Fruit fly (Drosophila melanogaster) whole organism, wandering third instar larva: Measurements from ENCODE around the gene knk.

ENCODE experiments used
- Abd-B ChIP-seq: fragments of >200 bp; optimal IDR thresholded peaks from 2 replicates; lab custom pipeline; 2017; ENCODE audit warnings: missing biosample characterization, missing genetic modification characterization
- CG32264 ChIP-seq: fragments of 200-800 bp; sonication (Bioruptor generic); optimal IDR thresholded peaks from 2 replicates; lab custom pipeline; 2016; ENCODE audit warnings: missing biosample characterization, missing genetic modification characterization
- CG9705 ChIP-seq: fragments of 200-800 bp; sonication (Bioruptor generic); optimal IDR thresholded peaks from 2 replicates; lab custom pipeline; 2018; ENCODE audit warnings: missing biosample characterization, mild to moderate bottlenecking, missing genetic modification characterization
- CrebA ChIP-seq: fragments of 200-800 bp; sonication (Bioruptor generic); optimal IDR thresholded peaks from 2 replicates; lab custom pipeline; 2016; ENCODE audit warnings: missing biosample characterization, mild to moderate bottlenecking, missing genetic modification characterization, borderline replicate concordance
- Dfd ChIP-seq: fragments of >200 bp; optimal IDR thresholded peaks from 2 replicates; lab custom pipeline; 2017; ENCODE audit warnings: missing biosample characterization, missing genetic modification characterization
- Dif ChIP-seq: fragments of 200-275, 200-300 bp; sonication (Bioruptor generic); optimal IDR thresholded peaks from 2 replicates; lab custom pipeline; 2018; ENCODE audit warnings: missing biosample characterization, missing genetic modification characterization; ENCODE audit not compliant: partially characterized antibody
- HLH106 ChIP-seq: fragments of 200-800 bp; optimal IDR thresholded peaks from 3 replicates; lab custom pipeline; 2019; ENCODE audit warnings: missing biosample characterization, mild to moderate bottlenecking, missing genetic modification characterization, moderate library complexity
- Hnf4 ChIP-seq: fragments of 200-800 bp; sonication (Bioruptor generic); optimal IDR thresholded peaks from 2 replicates; lab custom pipeline; 2016; ENCODE audit warnings: missing biosample characterization, mild to moderate bottlenecking, missing genetic modification characterization
- Hr78 ChIP-seq: fragments of >200 bp; optimal IDR thresholded peaks from 2 replicates; lab custom pipeline; 2017; ENCODE audit warnings: missing biosample characterization, missing genetic modification characterization
- Hr83 ChIP-seq: fragments of 200-300 bp; sonication (Bioruptor generic); optimal IDR thresholded peaks from 2 replicates; lab custom pipeline; 2016; ENCODE audit warnings: missing biosample characterization, mild to moderate bottlenecking, missing genetic modification characterization, moderate library complexity; ENCODE audit not compliant: poor library complexity, severe bottlenecking
- Jra ChIP-seq: sonication (Bioruptor generic); optimal IDR thresholded peaks from 2 replicates; lab custom pipeline; 2016; ENCODE audit warnings: missing biosample characterization, missing genetic modification characterization
- Mio ChIP-seq: sonication (Bioruptor generic); optimal IDR thresholded peaks from 2 replicates; lab custom pipeline; 2016; ENCODE audit warnings: missing biosample characterization, missing genetic modification characterization
- Myc ChIP-seq: fragments of >200 bp; optimal IDR thresholded peaks from 2 replicates; lab custom pipeline; 2017
- N ChIP-seq: fragments of >200 bp; optimal IDR thresholded peaks from 2 replicates; lab custom pipeline; 2018; ENCODE audit warnings: missing biosample characterization, missing external identifiers, missing genetic modification characterization
- OdsH ChIP-seq: fragments of 200-800 bp; sonication (Bioruptor generic); optimal IDR thresholded peaks from 2 replicates; lab custom pipeline; 2016; ENCODE audit warnings: missing biosample characterization, mild to moderate bottlenecking, missing genetic modification characterization
- Rel ChIP-seq, 2 experiments: fragments of 200-800 bp; sonication (Bioruptor generic) in 1 of 2; optimal IDR thresholded peaks; 2 replicates in 1 of 2; 3 replicates in 1 of 2; lab custom pipeline; 2016 to 2019; ENCODE audit warnings: mild to moderate bottlenecking in 2 of 2, missing biosample characterization in 2 of 2, missing genetic modification characterization in 2 of 2, moderate library complexity in 1 of 2
- Sp1 ChIP-seq: fragments of 200-800 bp; sonication (Bioruptor generic); optimal IDR thresholded peaks from 3 replicates; lab custom pipeline; 2019; ENCODE audit warnings: missing biosample characterization, mild to moderate bottlenecking, missing genetic modification characterization, moderate library complexity
- br ChIP-seq: fragments of 200-800 bp; sonication (Bioruptor generic); optimal IDR thresholded peaks from 2 replicates; lab custom pipeline; 2016; ENCODE audit warnings: missing biosample characterization, missing genetic modification characterization
- dl ChIP-seq, 2 experiments: fragments of 175-275, 200-275 bp in 1 of 2; fragments of 200-275 bp in 1 of 2; sonication (Bioruptor generic); optimal IDR thresholded peaks; lab custom pipeline; 2018; ENCODE audit warnings: mild to moderate bottlenecking in 2 of 2, missing biosample characterization in 2 of 2, missing genetic modification characterization in 2 of 2, moderate library complexity in 2 of 2; ENCODE audit not compliant: partially characterized antibody in 2 of 2, insufficient read depth in 1 of 2
- dmrt93B ChIP-seq: fragments of 200-800 bp; sonication (Bioruptor generic); optimal IDR thresholded peaks from 2 replicates; lab custom pipeline; 2018; ENCODE audit warnings: missing biosample characterization, mild to moderate bottlenecking, missing genetic modification characterization
- dsf ChIP-seq: sonication (Bioruptor generic); optimal IDR thresholded peaks from 2 replicates; lab custom pipeline; 2016; ENCODE audit warnings: missing biosample characterization, missing genetic modification characterization, borderline replicate concordance
- ey ChIP-seq: fragments of 200-800 bp; sonication (Bioruptor generic); optimal IDR thresholded peaks from 2 replicates; lab custom pipeline; 2016; ENCODE audit warnings: missing biosample characterization, missing genetic modification characterization
- foxo ChIP-seq, 2 experiments: fragments of 200-800 bp; sonication (Bioruptor generic); optimal IDR thresholded peaks; 2 replicates in 1 of 2; 3 replicates in 1 of 2; lab custom pipeline; 2016 to 2017; ENCODE audit warnings: missing biosample characterization in 2 of 2, missing genetic modification characterization in 2 of 2
- fru ChIP-seq: fragments of 200-800 bp; sonication (Bioruptor generic); optimal IDR thresholded peaks from 3 replicates; lab custom pipeline; 2016; ENCODE audit warnings: missing biosample characterization, mild to moderate bottlenecking, missing genetic modification characterization
- h ChIP-seq: fragments of 200-800 bp; sonication (Bioruptor generic); optimal IDR thresholded peaks from 3 replicates; lab custom pipeline; 2016; ENCODE audit warnings: missing biosample characterization, mild to moderate bottlenecking, missing genetic modification characterization
- pan ChIP-seq: fragments of >200 bp; optimal IDR thresholded peaks from 2 replicates; lab custom pipeline; 2017
- psq ChIP-seq: fragments of 200-800 bp; sonication (Bioruptor generic); optimal IDR thresholded peaks from 3 replicates; lab custom pipeline; 2017; ENCODE audit warnings: missing biosample characterization, mild to moderate bottlenecking, missing genetic modification characterization, moderate library complexity
- rgr ChIP-seq: fragments of 200-800 bp; sonication (Bioruptor generic); optimal IDR thresholded peaks from 3 replicates; lab custom pipeline; 2016; ENCODE audit warnings: missing biosample characterization, mild to moderate bottlenecking, missing genetic modification characterization
- sage ChIP-seq: fragments of 200-800 bp; sonication (Bioruptor generic); optimal IDR thresholded peaks from 2 replicates; lab custom pipeline; 2016; ENCODE audit warnings: missing biosample characterization, mild to moderate bottlenecking, missing genetic modification characterization
- sv ChIP-seq: fragments of 200-800 bp; sonication (Bioruptor generic); optimal IDR thresholded peaks from 3 replicates; lab custom pipeline; 2016; ENCODE audit warnings: missing biosample characterization, missing genetic modification characterization
- tai ChIP-seq: sonication (Bioruptor generic); optimal IDR thresholded peaks from 2 replicates; lab custom pipeline; 2016; ENCODE audit warnings: missing biosample characterization, missing genetic modification characterization
- usp ChIP-seq: fragments of >200 bp; optimal IDR thresholded peaks from 2 replicates; lab custom pipeline; 2017; ENCODE audit warnings: missing biosample characterization, missing genetic modification characterization
- woc ChIP-seq: sonication (Bioruptor generic); optimal IDR thresholded peaks from 2 replicates; lab custom pipeline; 2016; ENCODE audit warnings: missing biosample characterization, mild to moderate bottlenecking, missing genetic modification characterization

Gene knk

dm6 chr3R:10169124-10169766 is 43.8 kb upstream of the knk start:
- TF ChIP-seq Hr78 (GFP tag; lab: Kevin White, UChicago) (no peak), OdsH (GFP tag; lab: Kevin White, UChicago) (peak; percentile 15)
- TF ChIP-seq, all 38 proteins: peak for 1

- TF ChIP-seq rgr (GFP tag; lab: Kevin White, UChicago): peak; percentile 51
- TF ChIP-seq fru (GFP tag; lab: Kevin White, UChicago): peak; percentile 56
- TF ChIP-seq CrebA (GFP tag; lab: Kevin White, UChicago): peak; percentile 23
- TF ChIP-seq ey (GFP tag; lab: Kevin White, UChicago): peak; percentile 65
- TF ChIP-seq dmrt93B: peak; percentile 57
- no peak for TF ChIP-seq sage (GFP tag; lab: Kevin White, UChicago)
- TF ChIP-seq Dfd: no peak
- peak; percentile 52 for TF ChIP-seq Hr83 (GFP tag; lab: Kevin White, UChicago)
- peak; percentile 59 for TF ChIP-seq HLH106 (tag; lab: Kevin White, UChicago)
- TF ChIP-seq OdsH (GFP tag; lab: Kevin White, UChicago): peak; percentile 63
- TF ChIP-seq psq: peak; percentile 33
- peak; percentile 15 for TF ChIP-seq br
- TF ChIP-seq CG32264 (GFP tag; lab: Kevin White, UChicago): peak; percentile 72
- TF ChIP-seq Hnf4 (GFP tag; lab: Kevin White, UChicago): peak; percentile 20
- peak; percentile 57 for TF ChIP-seq woc (GFP tag; lab: Kevin White, UChicago)
- peak; percentile 35 for TF ChIP-seq h
- TF ChIP-seq Jra (GFP tag; lab: Kevin White, UChicago): peak; percentile 58
- peak in 1 of 2 experiments; percentile 65 for TF ChIP-seq foxo (GFP tag; optimal IDR thresholded peaks at IDR 0.05; lab: Kevin White, UChicago)
- TF ChIP-seq N (GFP tag; lab: Kevin White, UChicago): no peak
- no peak for TF ChIP-seq Abd-B (GFP tag; lab: Kevin White, UChicago)
- TF ChIP-seq Sp1 (GFP tag; lab: Kevin White, UChicago): peak; percentile 61
Observed at dm6 chr3R:10168483-10169064, 43.1 kb upstream of the knk start.

- TF ChIP-seq rgr (GFP tag; lab: Kevin White, UChicago) (no peak), Myc (no peak), Hr78 (GFP tag; lab: Kevin White, UChicago) (no peak), psq (no peak), Mio (GFP tag; lab: Kevin White, UChicago) (no peak), Dfd (no peak), sage (GFP tag; lab: Kevin White, UChicago) (no peak), Dif (no peak), Hr83 (GFP tag; lab: Kevin White, UChicago) (no peak), Rel (GFP tag; optimal IDR thresholded peaks at IDR 0.05; lab: Kevin White, UChicago) (no peak), Rel (tag; optimal IDR thresholded peaks at IDR 0.05; lab: Kevin White, UChicago) (no peak), dsf (GFP tag; lab: Kevin White, UChicago) (no peak), CG9705 (GFP tag; lab: Kevin White, UChicago) (no peak), dmrt93B (no peak), pan (lab: Kevin White, UChicago) (no peak), sv (GFP tag; lab: Kevin White, UChicago) (no peak), Jra (GFP tag; lab: Kevin White, UChicago) (no peak)
Observed at dm6 chr3R:10167280-10167679, 41.8 kb upstream of the knk start.

- TF ChIP-seq Rel (GFP tag; optimal IDR thresholded peaks at IDR 0.05; lab: Kevin White, UChicago): no peak
- no peak for TF ChIP-seq Rel (tag; optimal IDR thresholded peaks at IDR 0.05; lab: Kevin White, UChicago)
- no peak for TF ChIP-seq dl (GFP tag; optimal IDR thresholded peaks at IDR 0.05; lab: Kevin White, UChicago; ENCODE audit: insufficient read depth in 1 of 2, partially characterized antibody in 2 of 2)
- no peak for TF ChIP-seq sv (GFP tag; lab: Kevin White, UChicago)
- no peak for TF ChIP-seq Dfd
- no peak for TF ChIP-seq h
- no peak for TF ChIP-seq Mio (GFP tag; lab: Kevin White, UChicago)
- no peak for TF ChIP-seq psq
- TF ChIP-seq br: peak; percentile 42
- TF ChIP-seq usp (GFP tag; lab: Kevin White, UChicago): no peak
- TF ChIP-seq rgr (GFP tag; lab: Kevin White, UChicago): no peak
- peak; percentile 50 for TF ChIP-seq tai
- no peak for TF ChIP-seq Sp1 (GFP tag; lab: Kevin White, UChicago)
- no peak for TF ChIP-seq fru (GFP tag; lab: Kevin White, UChicago)
- peak; percentile 36 for TF ChIP-seq Hnf4 (GFP tag; lab: Kevin White, UChicago)
- peak; percentile 2 for TF ChIP-seq sage (GFP tag; lab: Kevin White, UChicago)
- peak in 1 of 2 experiments; percentile 20 for TF ChIP-seq foxo (GFP tag; optimal IDR thresholded peaks at IDR 0.05; lab: Kevin White, UChicago)
Observed at dm6 chr3R:10166334-10166733, 40.9 kb upstream of the knk start.
